Fruit fly (Drosophila melanogaster) whole organism, embryonic: ENCODE measurements around the gene CG32939.

Experiments
- Bdp1 ChIP-seq: fragments of 200-800 bp; sonication (Bioruptor generic); optimal IDR thresholded peaks from 3 replicates; lab custom pipeline; 2016; ENCODE audit warnings: missing biosample characterization, missing genetic modification characterization
- CG10274 ChIP-seq: fragments of 200-800 bp; sonication (Bioruptor generic); optimal IDR thresholded peaks from 3 replicates; lab custom pipeline; 2017; ENCODE audit warnings: missing biosample characterization, mild to moderate bottlenecking, missing genetic modification characterization
- CG10959 ChIP-seq: fragments of 200-800 bp; sonication (Bioruptor generic); IDR thresholded peaks from 2 replicates; pipeline ENCODE4 v1.3.6; 2022; ENCODE audit warnings: missing biosample characterization, missing genetic modification characterization
- CG12071 ChIP-seq: fragments of 200-800 bp; sonication (Bioruptor generic); optimal IDR thresholded peaks from 3 replicates; lab custom pipeline; 2018; ENCODE audit warnings: missing biosample characterization, mild to moderate bottlenecking, missing genetic modification characterization
- CG12391 ChIP-seq: fragments of 200-800 bp; sonication (Bioruptor generic); optimal IDR thresholded peaks from 3 replicates; lab custom pipeline; 2018; ENCODE audit warnings: missing biosample characterization, mild to moderate bottlenecking, missing genetic modification characterization, moderate library complexity
- CG12659 ChIP-seq: fragments of 200-800 bp; sonication (Bioruptor generic); optimal IDR thresholded peaks from 3 replicates; lab custom pipeline; 2017; ENCODE audit warnings: mild to moderate bottlenecking, missing biosample characterization, missing genetic modification reagents, missing genetic modification characterization
- CG13123 ChIP-seq: fragments of 200-800 bp; sonication (Bioruptor generic); optimal IDR thresholded peaks from 2 replicates; lab custom pipeline; 2016; ENCODE audit warnings: missing biosample characterization, missing genetic modification characterization
- CG15479 ChIP-seq: fragments of 200-800 bp; sonication (Bioruptor generic); optimal IDR thresholded peaks from 3 replicates; lab custom pipeline; 2019; ENCODE audit warnings: missing biosample characterization, mild to moderate bottlenecking, missing genetic modification characterization, moderate library complexity
- CG15514 ChIP-seq: fragments of 200-800 bp; sonication (Bioruptor generic); optimal IDR thresholded peaks from 3 replicates; lab custom pipeline; 2017; ENCODE audit warnings: missing biosample characterization, missing genetic modification characterization, mild to moderate bottlenecking, moderate library complexity, missing genetic modification reagents
- CG17359 ChIP-seq: fragments of 200-800 bp; sonication (Bioruptor generic); optimal IDR thresholded peaks from 3 replicates; lab custom pipeline; 2018; ENCODE audit warnings: missing biosample characterization, mild to moderate bottlenecking, missing genetic modification characterization, moderate library complexity
- CG17912 ChIP-seq: fragments of 200-800 bp; sonication (Bioruptor generic); optimal IDR thresholded peaks from 2 replicates; lab custom pipeline; 2018; ENCODE audit warnings: missing biosample characterization, mild to moderate bottlenecking, missing genetic modification characterization
- CG1792 ChIP-seq: fragments of 200-800 bp; sonication (Bioruptor generic); optimal IDR thresholded peaks from 2 replicates; lab custom pipeline; 2016; ENCODE audit warnings: missing biosample characterization, missing genetic modification characterization
- CG18599 ChIP-seq: fragments of 200-800 bp; sonication (Bioruptor generic); optimal IDR thresholded peaks from 3 replicates; lab custom pipeline; 2017; ENCODE audit warnings: missing biosample characterization, missing genetic modification characterization, mild to moderate bottlenecking, moderate library complexity, missing genetic modification reagents
- CG18619 ChIP-seq: fragments of 200-800 bp; sonication (Bioruptor generic); optimal IDR thresholded peaks from 3 replicates; lab custom pipeline; 2017; ENCODE audit warnings: missing biosample characterization, mild to moderate bottlenecking, missing genetic modification characterization
- CG30020 ChIP-seq: fragments of 200-800 bp; optimal IDR thresholded peaks from 2 replicates; lab custom pipeline; 2019; ENCODE audit warnings: missing biosample characterization, mild to moderate bottlenecking, missing genetic modification characterization, moderate library complexity
- CG31365 ChIP-seq: fragments of 200-800 bp; sonication (Bioruptor generic); optimal IDR thresholded peaks from 2 replicates; lab custom pipeline; 2018; ENCODE audit warnings: missing biosample characterization, mild to moderate bottlenecking, missing genetic modification characterization
- CG3163 ChIP-seq: fragments of 200-800 bp; sonication (Bioruptor generic); optimal IDR thresholded peaks from 3 replicates; lab custom pipeline; 2016; ENCODE audit warnings: missing biosample characterization, missing genetic modification characterization
- CG32767 ChIP-seq: fragments of 200-800 bp; sonication (Bioruptor generic); IDR thresholded peaks from 2 replicates; pipeline ENCODE4 v1.3.6; 2022; ENCODE audit warnings: missing biosample characterization, missing genetic modification characterization
- CG34376 ChIP-seq: fragments of 200-800 bp; sonication (Bioruptor generic); optimal IDR thresholded peaks from 2 replicates; lab custom pipeline; 2018; ENCODE audit warnings: missing biosample characterization, mild to moderate bottlenecking, missing genetic modification characterization
- CG6765 ChIP-seq: fragments of 200-800 bp; sonication (Bioruptor generic); optimal IDR thresholded peaks from 3 replicates; lab custom pipeline; 2017; ENCODE audit warnings: missing biosample characterization, mild to moderate bottlenecking, missing genetic modification characterization
- CG8089 ChIP-seq: fragments of 200-800 bp; sonication (Bioruptor generic); optimal IDR thresholded peaks from 3 replicates; lab custom pipeline; 2016; ENCODE audit warnings: missing biosample characterization, missing genetic modification characterization
- CG8765 ChIP-seq: fragments of 200-800 bp; sonication (Bioruptor generic); IDR thresholded peaks from 2 replicates; pipeline ENCODE4 v1.3.6; 2022; ENCODE audit warnings: missing biosample characterization, missing genetic modification characterization
- CG8944 ChIP-seq: fragments of 200-800 bp; sonication (Bioruptor generic); optimal IDR thresholded peaks from 3 replicates; lab custom pipeline; 2016; ENCODE audit warnings: missing biosample characterization, missing genetic modification characterization
- D ChIP-seq, 2 experiments: fragments of 200-800 bp in 1 of 2; fragments of >200 bp in 1 of 2; sonication (Bioruptor generic) in 1 of 2; optimal IDR thresholded peaks; 2 replicates in 1 of 2; 3 replicates in 1 of 2; lab custom pipeline; 2017; ENCODE audit warnings: mild to moderate bottlenecking in 1 of 2, missing biosample characterization in 1 of 2, missing genetic modification characterization in 1 of 2, missing genetic modification reagents in 1 of 2
- Dip3 ChIP-seq: fragments of 200-800 bp; sonication (Bioruptor generic); optimal IDR thresholded peaks from 3 replicates; lab custom pipeline; 2016; ENCODE audit warnings: missing biosample characterization, missing genetic modification characterization
- Eip74EF ChIP-seq, 2 experiments: fragments of 200-800 bp in 1 of 2; fragments of >200 bp in 1 of 2; sonication (Bioruptor generic) in 1 of 2; optimal IDR thresholded peaks; 2 replicates each; lab custom pipeline; 2017 to 2019; ENCODE audit warnings: missing biosample characterization in 2 of 2, missing genetic modification characterization in 2 of 2, mild to moderate bottlenecking in 1 of 2, moderate library complexity in 1 of 2
- Fer1 ChIP-seq: fragments of 200-800 bp; sonication (Bioruptor generic); optimal IDR thresholded peaks from 2 replicates; lab custom pipeline; 2017; ENCODE audit warnings: missing biosample characterization, mild to moderate bottlenecking, missing genetic modification characterization
- Hand ChIP-seq: fragments of 200-800 bp; sonication (Bioruptor generic); optimal IDR thresholded peaks from 2 replicates; lab custom pipeline; 2017; ENCODE audit warnings: mild to moderate bottlenecking, missing biosample characterization, missing genetic modification reagents, missing genetic modification characterization
- HmgZ ChIP-seq: fragments of 200-800 bp; sonication (Bioruptor generic); optimal IDR thresholded peaks from 2 replicates; lab custom pipeline; 2018; ENCODE audit warnings: missing biosample characterization, mild to moderate bottlenecking, missing genetic modification characterization
- Hr51 ChIP-seq, 2 experiments: fragments of 200-800 bp; sonication (Bioruptor generic); optimal IDR thresholded peaks; 2 replicates in 1 of 2; 3 replicates in 1 of 2; lab custom pipeline; 2016 to 2018; ENCODE audit warnings: missing biosample characterization in 2 of 2, missing genetic modification characterization in 2 of 2, mild to moderate bottlenecking in 1 of 2, moderate library complexity in 1 of 2
- MTF-1 ChIP-seq: fragments of 200-800 bp; sonication (Bioruptor generic); optimal IDR thresholded peaks from 2 replicates; lab custom pipeline; 2018; ENCODE audit warnings: missing biosample characterization, mild to moderate bottlenecking, missing genetic modification characterization, borderline replicate concordance
- Meics ChIP-seq: fragments of 200-800 bp; sonication (Bioruptor generic); optimal IDR thresholded peaks from 2 replicates; lab custom pipeline; 2017; ENCODE audit warnings: missing biosample characterization, mild to moderate bottlenecking, missing genetic modification characterization
- Nf-YB ChIP-seq: fragments of 200-800 bp; sonication (Bioruptor generic); optimal IDR thresholded peaks from 3 replicates; lab custom pipeline; 2019; ENCODE audit warnings: missing biosample characterization, mild to moderate bottlenecking, missing genetic modification characterization, moderate library complexity
- ara ChIP-seq: fragments of 200-800 bp; sonication (Bioruptor generic); IDR thresholded peaks from 2 replicates; pipeline ENCODE4 v1.3.6; 2022; ENCODE audit warnings: missing biosample characterization, missing genetic modification characterization
- caup ChIP-seq: fragments of 200-800 bp; sonication (Bioruptor generic); optimal IDR thresholded peaks from 3 replicates; lab custom pipeline; 2017; ENCODE audit warnings: missing biosample characterization, mild to moderate bottlenecking, missing genetic modification characterization, moderate library complexity; ENCODE audit not compliant: severe bottlenecking
- chif ChIP-seq, 2 experiments: fragments of 200-800 bp; sonication (Bioruptor generic); optimal IDR thresholded peaks; 3 replicates each; lab custom pipeline; 2016; ENCODE audit warnings: missing biosample characterization in 2 of 2, missing genetic modification characterization in 2 of 2
- dpn ChIP-seq, 2 experiments: fragments of 200-800 bp; sonication (Bioruptor generic); optimal IDR thresholded peaks; 3 replicates each; lab custom pipeline; 2016; ENCODE audit warnings: missing biosample characterization in 2 of 2, missing genetic modification characterization in 2 of 2
- eyg ChIP-seq: fragments of 200-800 bp; sonication (Bioruptor generic); optimal IDR thresholded peaks from 3 replicates; lab custom pipeline; 2016; ENCODE audit warnings: missing biosample characterization, missing genetic modification characterization
- fd3F ChIP-seq: fragments of 200-800 bp; sonication (Bioruptor generic); optimal IDR thresholded peaks from 2 replicates; lab custom pipeline; 2018; ENCODE audit warnings: missing biosample characterization, mild to moderate bottlenecking, missing genetic modification characterization, moderate library complexity
- gro ChIP-seq: fragments of 200-800 bp; sonication (Bioruptor generic); optimal IDR thresholded peaks from 2 replicates; lab custom pipeline; 2016; ENCODE audit warnings: missing biosample characterization, missing genetic modification characterization
- onecut ChIP-seq: fragments of 200-800 bp; sonication (Bioruptor generic); IDR thresholded peaks from 2 replicates; pipeline ENCODE4 v1.3.6; 2022; ENCODE audit warnings: missing biosample characterization, missing genetic modification characterization
- pb ChIP-seq: fragments of 200-800 bp; sonication (Bioruptor generic); optimal IDR thresholded peaks from 3 replicates; lab custom pipeline; 2016; ENCODE audit warnings: missing biosample characterization, missing genetic modification characterization
- schlank ChIP-seq: fragments of 200-800 bp; sonication (Bioruptor generic); optimal IDR thresholded peaks from 2 replicates; lab custom pipeline; 2018; ENCODE audit warnings: missing biosample characterization, mild to moderate bottlenecking, missing genetic modification characterization
- sd ChIP-seq: fragments of 200-800 bp; sonication (Bioruptor generic); optimal IDR thresholded peaks from 3 replicates; lab custom pipeline; 2018; ENCODE audit warnings: missing biosample characterization, mild to moderate bottlenecking, missing genetic modification characterization, moderate library complexity
- sens ChIP-seq: fragments of 200-800 bp; sonication (Bioruptor generic); peaks from one replicate; lab custom pipeline; 2016; ENCODE audit warnings: missing biosample characterization, missing genetic modification characterization
- slou ChIP-seq: fragments of 200-800 bp; sonication (Bioruptor generic); optimal IDR thresholded peaks from 3 replicates; lab custom pipeline; 2016; ENCODE audit warnings: missing biosample characterization, missing genetic modification characterization
- sqz ChIP-seq: fragments of 200-800 bp; sonication (Bioruptor generic); optimal IDR thresholded peaks from 3 replicates; lab custom pipeline; 2018; ENCODE audit warnings: missing biosample characterization, mild to moderate bottlenecking, missing genetic modification characterization
- tin ChIP-seq: fragments of 200-800 bp; sonication (Bioruptor generic); optimal IDR thresholded peaks from 3 replicates; lab custom pipeline; 2016; ENCODE audit warnings: missing biosample characterization, missing genetic modification characterization
- tx ChIP-seq: fragments of 200-800 bp; sonication (Bioruptor generic); optimal IDR thresholded peaks from 2 replicates; lab custom pipeline; 2016; ENCODE audit warnings: missing biosample characterization, missing genetic modification characterization

The CG32939 gene

DNA sequence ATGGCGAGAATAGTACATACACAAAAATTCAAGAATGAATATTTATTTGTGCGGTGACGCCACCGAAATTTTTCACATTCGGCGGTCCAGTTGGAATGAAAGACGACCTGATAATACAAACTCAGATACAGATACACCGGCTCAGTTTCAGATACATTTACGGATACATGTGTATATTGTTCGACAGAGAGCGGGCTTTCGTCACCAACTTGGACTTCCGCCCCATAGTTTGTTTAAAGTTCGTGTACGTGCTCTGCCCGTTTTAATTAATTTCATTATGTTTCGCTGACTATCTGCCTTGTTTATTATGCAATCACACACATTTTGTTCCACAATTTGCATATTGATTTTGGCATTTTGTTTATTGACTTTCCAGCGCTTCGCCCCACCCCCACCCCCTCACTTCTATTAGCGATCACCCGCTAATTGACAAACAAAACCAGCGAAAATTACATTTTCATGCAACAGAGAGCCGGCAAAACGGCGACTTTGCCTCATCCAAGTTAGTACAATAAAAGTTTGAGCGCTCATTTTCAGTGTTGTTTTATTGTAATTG, 8.3 kb downstream of the CG32939 start (continued):
- TF ChIP-seq tin (no peak), dpn (GFP tag; optimal IDR thresholded peaks at IDR 0.05; lab: Kevin White, UChicago) (peak in 1 of 2 experiments; percentile 23), CG15479 (GFP tag; lab: Kevin White, UChicago) (no peak), caup (GFP tag; lab: Kevin White, UChicago) (peak; percentile 73), D (optimal IDR thresholded peaks at IDR 0.05; lab: Kevin White, UChicago) (no peak), D (GFP tag; optimal IDR thresholded peaks at IDR 0.05; lab: Kevin White, UChicago) (no peak), Nf-YB (peak; percentile 8), CG15514 (GFP tag; lab: Kevin White, UChicago) (peak; percentile 30), CG13123 (GFP tag; lab: Kevin White, UChicago) (peak; percentile 0), Dip3 (GFP tag; lab: Kevin White, UChicago) (peak; percentile 15), sd (tag; lab: Kevin White, UChicago) (peak; percentile 79), slou (GFP tag; lab: Kevin White, UChicago) (no peak), CG8944 (GFP tag; lab: Kevin White, UChicago) (no peak), CG34376 (GFP tag; lab: Kevin White, UChicago) (peak; percentile 34), sens (GFP tag; lab: Kevin White, UChicago) (peak; percentile 14), CG18619 (GFP tag; lab: Kevin White, UChicago) (no peak), CG30020 (tag; lab: Kevin White, UChicago) (no peak), MTF-1 (GFP tag; lab: Kevin White, UChicago) (peak; percentile 56), CG18599 (GFP tag; lab: Kevin White, UChicago) (peak; percentile 2), schlank (peak; percentile 28), CG8089 (GFP tag; lab: Kevin White, UChicago) (peak; percentile 17), eyg (peak; percentile 28), CG17359 (tag; lab: Kevin White, UChicago) (peak; percentile 51), gro (peak; percentile 31), sqz (GFP tag; lab: Kevin White, UChicago) (peak; percentile 1), CG10274 (GFP tag; lab: Kevin White, UChicago) (peak; percentile 32), Eip74EF (GFP tag; optimal IDR thresholded peaks at IDR 0.05; lab: Kevin White, UChicago) (peak in 1 of 2 experiments; percentile 51), Hr51 (GFP tag; optimal IDR thresholded peaks at IDR 0.05; lab: Kevin White, UChicago) (peak in 1 of 2 experiments; percentile 23), Meics (peak; percentile 93), CG12391 (tag; lab: Kevin White, UChicago) (no peak), HmgZ (peak; percentile 21), Fer1 (peak; percentile 40), CG6765 (GFP tag; lab: Kevin White, UChicago) (peak; percentile 48), CG3163 (GFP tag; lab: Kevin White, UChicago) (peak; percentile 49), pb (peak; percentile 9), Hand (no peak), CG8765 (GFP tag; lab: Robert Waterston, UW) (no peak), CG31365 (peak; percentile 20), CG12659 (GFP tag; lab: Kevin White, UChicago) (peak; percentile 35), chif (GFP tag; optimal IDR thresholded peaks at IDR 0.05; lab: Kevin White, UChicago) (no peak), onecut (no peak), Bdp1 (GFP tag; lab: Kevin White, UChicago) (peak; percentile 5), CG1792 (peak; percentile 27), CG12071 (GFP tag; lab: Kevin White, UChicago) (peak; percentile 63), fd3F (GFP tag; lab: Kevin White, UChicago) (peak; percentile 51), CG10959 (GFP tag; lab: Robert Waterston, UW) (no peak), CG17912 (GFP tag; lab: Kevin White, UChicago) (peak; percentile 15), CG32767 (no peak), tx (GFP tag; lab: Kevin White, UChicago) (peak; percentile 9), ara (GFP tag; lab: Robert Waterston, UW) (no peak)
